Fruit fly (Drosophila melanogaster) whole organism, embryonic: ENCODE measurements around the gene neb.

Experiments used
- Abd-B ChIP-seq: fragments of 200-800 bp; sonication (Bioruptor generic); optimal IDR thresholded peaks from 2 replicates; lab custom pipeline; 2018; ENCODE audit warnings: missing biosample characterization, mild to moderate bottlenecking, missing genetic modification characterization, moderate library complexity
- CG12219 ChIP-seq: fragments of 200-800 bp; sonication (Bioruptor generic); optimal IDR thresholded peaks from 3 replicates; lab custom pipeline; 2018; ENCODE audit warnings: missing biosample characterization, mild to moderate bottlenecking, missing genetic modification characterization
- CG12236 ChIP-seq: fragments of 200-800 bp; sonication (Bioruptor generic); optimal IDR thresholded peaks from 2 replicates; lab custom pipeline; 2016; ENCODE audit warnings: missing biosample characterization, missing genetic modification characterization
- CG12299 ChIP-seq: fragments of 200-800 bp; sonication (Bioruptor generic); optimal IDR thresholded peaks from 2 replicates; lab custom pipeline; 2018; ENCODE audit warnings: missing biosample characterization, mild to moderate bottlenecking, missing genetic modification characterization
- CG13894 ChIP-seq: fragments of 200-800 bp; sonication (Bioruptor generic); optimal IDR thresholded peaks from 3 replicates; lab custom pipeline; 2018; ENCODE audit warnings: missing biosample characterization, mild to moderate bottlenecking, missing genetic modification characterization, moderate library complexity
- CG14710 ChIP-seq: fragments of 200-800 bp; sonication (Bioruptor generic); optimal IDR thresholded peaks from 3 replicates; lab custom pipeline; 2019; ENCODE audit warnings: missing biosample characterization, mild to moderate bottlenecking, missing genetic modification characterization, moderate library complexity
- CG15514 ChIP-seq: fragments of 200-800 bp; sonication (Bioruptor generic); optimal IDR thresholded peaks from 3 replicates; lab custom pipeline; 2017; ENCODE audit warnings: missing biosample characterization, missing genetic modification characterization, mild to moderate bottlenecking, moderate library complexity, missing genetic modification reagents
- CG2199 ChIP-seq: fragments of 200-800 bp; sonication (Bioruptor generic); IDR thresholded peaks from 3 replicates; pipeline ENCODE4 v1.3.6; 2022; ENCODE audit warnings: missing biosample characterization, missing genetic modification characterization
- CG2202 ChIP-seq: fragments of 200-800 bp; sonication (Bioruptor generic); optimal IDR thresholded peaks from 2 replicates; lab custom pipeline; 2018; ENCODE audit warnings: missing biosample characterization, mild to moderate bottlenecking, missing genetic modification characterization
- CG32532 ChIP-seq: fragments of 200-800 bp; sonication (Bioruptor generic); IDR thresholded peaks from 2 replicates; pipeline ENCODE4 v1.3.6; 2022; ENCODE audit warnings: missing biosample characterization, missing genetic modification characterization
- CG3407 ChIP-seq: fragments of 200-800 bp; sonication (Bioruptor generic); optimal IDR thresholded peaks from 2 replicates; lab custom pipeline; 2018; ENCODE audit warnings: missing biosample characterization, mild to moderate bottlenecking, missing genetic modification characterization
- CG3847 ChIP-seq: fragments of 200-800 bp; sonication (Bioruptor generic); IDR thresholded peaks from 2 replicates; pipeline ENCODE4 v1.3.6; 2022; ENCODE audit warnings: missing biosample characterization, missing genetic modification characterization
- CG8290 ChIP-seq, 3 experiments: fragments of 200-800 bp; sonication (Bioruptor generic); optimal IDR thresholded peaks; 2 replicates each; lab custom pipeline; 2016 to 2019; ENCODE audit warnings: missing biosample characterization in 3 of 3, missing genetic modification characterization in 3 of 3, mild to moderate bottlenecking in 2 of 3, moderate library complexity in 1 of 3
- CG8359 ChIP-seq: fragments of 200-800 bp; sonication (Bioruptor generic); optimal IDR thresholded peaks from 2 replicates; lab custom pipeline; 2017; ENCODE audit warnings: missing biosample characterization, mild to moderate bottlenecking, missing genetic modification characterization, borderline replicate concordance
- Dref ChIP-seq: fragments of 200-800 bp; sonication (Bioruptor generic); IDR thresholded peaks from 2 replicates; pipeline ENCODE4 v1.3.6; 2022; ENCODE audit warnings: missing biosample characterization, missing genetic modification characterization
- Elba2 ChIP-seq: fragments of 200-800 bp; sonication (Bioruptor generic); optimal IDR thresholded peaks from 3 replicates; lab custom pipeline; 2016; ENCODE audit warnings: missing biosample characterization, missing genetic modification characterization
- Gug ChIP-seq: fragments of 200-800 bp; sonication (Bioruptor generic); IDR thresholded peaks from 4 replicates; pipeline ENCODE4 v1.3.6; 2022; ENCODE audit warnings: missing biosample characterization, missing genetic modification characterization
- HLHmδ ChIP-seq: fragments of 200-800 bp; sonication (Bioruptor generic); optimal IDR thresholded peaks from 2 replicates; lab custom pipeline; 2018; ENCODE audit warnings: missing biosample characterization, mild to moderate bottlenecking, missing genetic modification characterization, moderate library complexity
- Hr78 ChIP-seq, 2 experiments: fragments of 200-800 bp in 1 of 2; fragments of >200 bp in 1 of 2; sonication (Bioruptor generic) in 1 of 2; optimal IDR thresholded peaks; 2 replicates each; lab custom pipeline; 2017 to 2019; ENCODE audit warnings: missing biosample characterization in 2 of 2, missing genetic modification characterization in 2 of 2, mild to moderate bottlenecking in 1 of 2, moderate library complexity in 1 of 2
- Lpt ChIP-seq: fragments of >200 bp; optimal IDR thresholded peaks from 2 replicates; lab custom pipeline; 2018; ENCODE audit warnings: missing biosample characterization, missing genetic modification characterization
- Med ChIP-seq: fragments of 200-800 bp; sonication (Bioruptor generic); peaks from one replicate; lab custom pipeline; 2016; ENCODE audit warnings: missing biosample characterization, missing genetic modification characterization, mild to moderate bottlenecking, inconsistent platforms, moderate library complexity
- NC2β ChIP-seq: fragments of 200-800 bp; sonication (Bioruptor generic); optimal IDR thresholded peaks from 2 replicates; lab custom pipeline; 2016; ENCODE audit warnings: missing biosample characterization, missing genetic modification characterization
- Neu2 ChIP-seq: fragments of 200-800 bp; sonication (Bioruptor generic); optimal IDR thresholded peaks from 3 replicates; lab custom pipeline; 2016; ENCODE audit warnings: missing biosample characterization, missing genetic modification characterization, borderline replicate concordance
- NfI ChIP-seq: fragments of 200-800 bp; sonication (Bioruptor generic); optimal IDR thresholded peaks from 3 replicates; lab custom pipeline; 2018; ENCODE audit warnings: missing biosample characterization, mild to moderate bottlenecking, missing genetic modification characterization, moderate library complexity
- Optix ChIP-seq: fragments of 200-800 bp; sonication (Bioruptor generic); IDR thresholded peaks from 3 replicates; pipeline ENCODE4 v1.3.6; 2022; ENCODE audit warnings: missing biosample characterization, missing genetic modification characterization
- bcd ChIP-seq: fragments of 200-800 bp; sonication (Bioruptor generic); optimal IDR thresholded peaks from 2 replicates; lab custom pipeline; 2017; ENCODE audit warnings: missing biosample characterization, mild to moderate bottlenecking, missing genetic modification characterization
- caup ChIP-seq: fragments of 200-800 bp; sonication (Bioruptor generic); optimal IDR thresholded peaks from 3 replicates; lab custom pipeline; 2017; ENCODE audit warnings: missing biosample characterization, mild to moderate bottlenecking, missing genetic modification characterization, moderate library complexity; ENCODE audit not compliant: severe bottlenecking
- crp ChIP-seq, 2 experiments: fragments of 200-800 bp; sonication (Bioruptor generic); optimal IDR thresholded peaks; 2 replicates in 1 of 2; 3 replicates in 1 of 2; lab custom pipeline; 2017; ENCODE audit warnings: missing biosample characterization in 2 of 2, missing genetic modification characterization in 2 of 2, mild to moderate bottlenecking in 1 of 2, moderate library complexity in 1 of 2
- danr ChIP-seq: fragments of 200-800 bp; sonication (Bioruptor generic); IDR thresholded peaks from 2 replicates; pipeline ENCODE4 v1.3.6; 2022; ENCODE audit warnings: missing biosample characterization, missing genetic modification characterization
- dm ChIP-seq: fragments of 200-800 bp; sonication (Bioruptor generic); optimal IDR thresholded peaks from 3 replicates; lab custom pipeline; 2016; ENCODE audit warnings: missing biosample characterization, missing genetic modification characterization
- exex ChIP-seq: fragments of 200-800 bp; sonication (Bioruptor generic); optimal IDR thresholded peaks from 4 replicates; lab custom pipeline; 2018; ENCODE audit warnings: missing biosample characterization, mild to moderate bottlenecking, missing genetic modification characterization, moderate library complexity
- fd102C ChIP-seq: fragments of 200-800 bp; sonication (Bioruptor generic); optimal IDR thresholded peaks from 2 replicates; lab custom pipeline; 2018; ENCODE audit warnings: missing biosample characterization, mild to moderate bottlenecking, missing genetic modification characterization, moderate library complexity
- fd96Cb ChIP-seq: fragments of 200-800 bp; sonication (Bioruptor generic); optimal IDR thresholded peaks from 2 replicates; lab custom pipeline; 2018; ENCODE audit warnings: missing biosample characterization, mild to moderate bottlenecking, missing genetic modification characterization, moderate library complexity
- grau ChIP-seq: fragments of 200-800 bp; optimal IDR thresholded peaks from 3 replicates; lab custom pipeline; 2019; ENCODE audit warnings: missing biosample characterization, mild to moderate bottlenecking, missing genetic modification characterization, moderate library complexity
- hbn ChIP-seq: fragments of 200-800 bp; sonication (Bioruptor generic); IDR thresholded peaks from 2 replicates; pipeline ENCODE4 v1.3.6; 2022; ENCODE audit warnings: missing biosample characterization, missing genetic modification characterization; ENCODE audit not compliant: partially characterized antibody
- hkb ChIP-seq, 2 experiments: fragments of 200-800 bp in 1 of 2; fragments of >200 bp in 1 of 2; sonication (Bioruptor generic) in 1 of 2; IDR thresholded peaks in 1 of 2; optimal IDR thresholded peaks in 1 of 2; 2 replicates each; pipeline versions ENCODE4 v1.3.6 to Lab custom; 2017 to 2022; ENCODE audit warnings: missing biosample characterization in 1 of 2, missing genetic modification characterization in 1 of 2
- kah ChIP-seq: fragments of 200-800 bp; sonication (Bioruptor generic); optimal IDR thresholded peaks from 2 replicates; lab custom pipeline; 2018; ENCODE audit warnings: missing biosample characterization, mild to moderate bottlenecking, missing genetic modification characterization
- lilli ChIP-seq: fragments of 200-800 bp; sonication (Bioruptor generic); optimal IDR thresholded peaks from 3 replicates; lab custom pipeline; 2016; ENCODE audit warnings: missing biosample characterization, missing genetic modification characterization
- nerfin-2 ChIP-seq: fragments of 200-800 bp; sonication (Bioruptor generic); IDR thresholded peaks from 2 replicates; pipeline ENCODE4 v1.3.6; 2022; ENCODE audit warnings: missing biosample characterization, missing genetic modification characterization; ENCODE audit not compliant: partially characterized antibody
- phol ChIP-seq: fragments of 200-800 bp; sonication (Bioruptor generic); optimal IDR thresholded peaks from 3 replicates; lab custom pipeline; 2018; ENCODE audit warnings: missing biosample characterization, mild to moderate bottlenecking, missing genetic modification characterization, moderate library complexity
- sens-2 ChIP-seq: fragments of 200-800 bp; sonication (Bioruptor generic); IDR thresholded peaks from 2 replicates; pipeline ENCODE4 v1.3.6; 2022; ENCODE audit warnings: missing biosample characterization, missing genetic modification characterization
- sqz ChIP-seq: fragments of 200-800 bp; sonication (Bioruptor generic); optimal IDR thresholded peaks from 3 replicates; lab custom pipeline; 2018; ENCODE audit warnings: missing biosample characterization, mild to moderate bottlenecking, missing genetic modification characterization
- tio ChIP-seq: fragments of 200-800 bp; sonication (Bioruptor generic); optimal IDR thresholded peaks from 2 replicates; lab custom pipeline; 2017; ENCODE audit warnings: missing biosample characterization, missing genetic modification characterization, inconsistent platforms
- toy ChIP-seq: fragments of 200-800 bp; sonication (Bioruptor generic); IDR thresholded peaks from 2 replicates; pipeline ENCODE4 v1.3.6; 2022; ENCODE audit warnings: missing biosample characterization, missing genetic modification characterization
- yki ChIP-seq: fragments of >200 bp; optimal IDR thresholded peaks from 3 replicates; lab custom pipeline; 2018

Gene neb

dm6 chr2L:20086295-20087096 lies 10.9 kb downstream of the neb start (continued):
- TF ChIP-seq fd96Cb (tag; lab: Kevin White, UChicago) = peak; percentile 80
- TF ChIP-seq caup (GFP tag; lab: Kevin White, UChicago) = peak; percentile 74
- TF ChIP-seq sqz (GFP tag; lab: Kevin White, UChicago) = peak; percentile 85
- TF ChIP-seq Hr78 (GFP tag; optimal IDR thresholded peaks at IDR 0.05; lab: Kevin White, UChicago) = peak in 1 of 2 experiments; percentile 97
- peak; percentile 14 for TF ChIP-seq CG13894 (tag; lab: Kevin White, UChicago)
- TF ChIP-seq Lpt = no peak
- TF ChIP-seq hkb (optimal IDR thresholded peaks at IDR 0.05; lab: Kevin White, UChicago) = no peak
- TF ChIP-seq hkb (GFP tag; IDR thresholded peaks at IDR 0.05; lab: Robert Waterston, UW) = peak; percentile 91
- peak; percentile 74 for TF ChIP-seq NC2β (GFP tag; lab: Kevin White, UChicago)
- peak; percentile 92 for TF ChIP-seq Med (GFP tag; lab: Kevin White, UChicago)
- TF ChIP-seq sens-2 = peak; percentile 82
- peak in 1 of 2 experiments; percentile 51 for TF ChIP-seq crp (GFP tag; optimal IDR thresholded peaks at IDR 0.05; lab: Kevin White, UChicago)
- peak; percentile 80 for TF ChIP-seq grau
- peak; percentile 70 for TF ChIP-seq CG2202 (tag; lab: Kevin White, UChicago)
- no peak for TF ChIP-seq yki (lab: Kevin White, UChicago)
- TF ChIP-seq CG3407 (GFP tag; lab: Kevin White, UChicago) = peak; percentile 83
- TF ChIP-seq HLHmδ (GFP tag; lab: Kevin White, UChicago) = peak; percentile 79
- TF ChIP-seq Neu2 (GFP tag; lab: Kevin White, UChicago) = no peak
- peak; percentile 79; the same call in 1 of the 3 replicates for TF ChIP-seq CG2199 (GFP tag; lab: Robert Waterston, UW)
- peak; percentile 78 for TF ChIP-seq CG12219 (GFP tag; lab: Kevin White, UChicago)
- peak; percentile 63 for TF ChIP-seq danr (GFP tag; lab: Robert Waterston, UW)
- TF ChIP-seq Optix (GFP tag; lab: Robert Waterston, UW) = peak; percentile 77
- peak; percentile 51 for TF ChIP-seq CG3847 (GFP tag; lab: Robert Waterston, UW)
- TF ChIP-seq exex (tag; lab: Kevin White, UChicago) = peak; percentile 72
- TF ChIP-seq Elba2 = no peak
- TF ChIP-seq Gug = peak; percentile 74
- peak; percentile 61 for TF ChIP-seq toy (GFP tag; lab: Robert Waterston, UW)
- TF ChIP-seq kah (GFP tag; lab: Kevin White, UChicago) = peak; percentile 95
- peak; percentile 37 for TF ChIP-seq Abd-B
- TF ChIP-seq fd102C (GFP tag; lab: Kevin White, UChicago) = peak; percentile 43
- TF ChIP-seq CG12299 (tag; lab: Kevin White, UChicago) = peak; percentile 67
- peak; percentile 72 for TF ChIP-seq tio (GFP tag; lab: Kevin White, UChicago)
- TF ChIP-seq Dref = no peak
- TF ChIP-seq CG12236 (GFP tag; lab: Kevin White, UChicago) = peak; percentile 88
- TF ChIP-seq dm (GFP tag; lab: Kevin White, UChicago) = peak; percentile 78
- TF ChIP-seq lilli = peak; percentile 80
- TF ChIP-seq NfI = peak; percentile 78
- TF ChIP-seq hbn = no peak
- peak; percentile 27 for TF ChIP-seq CG8290 (GFP tag; optimal IDR thresholded peaks at IDR 0.05; lab: Kevin White, UChicago)
- peak; percentile 21 to 63 for TF ChIP-seq CG8290 (tag; optimal IDR thresholded peaks at IDR 0.05; lab: Kevin White, UChicago)
- TF ChIP-seq CG8359 (GFP tag; lab: Kevin White, UChicago) = peak; percentile 56
- TF ChIP-seq bcd (GFP tag; lab: Kevin White, UChicago) = peak; percentile 69
- peak; percentile 73 for TF ChIP-seq CG14710 (tag; lab: Kevin White, UChicago)
- TF ChIP-seq phol (tag; lab: Kevin White, UChicago) = peak; percentile 83
- TF ChIP-seq CG32532 (GFP tag; lab: Robert Waterston, UW) = peak; percentile 73
- TF ChIP-seq nerfin-2 (GFP tag; lab: Robert Waterston, UW) = no peak
- TF ChIP-seq CG15514 = peak; percentile 71
